Fruit fly (Drosophila melanogaster) whole organism, embryonic: ENCODE data around the gene bwa.

Experiments used
- Abd-B ChIP-seq: fragments of 200-800 bp; sonication (Bioruptor generic); optimal IDR thresholded peaks from 2 replicates; lab custom pipeline; 2018; ENCODE audit warnings: missing biosample characterization, mild to moderate bottlenecking, missing genetic modification characterization, moderate library complexity
- Antp ChIP-seq: fragments of 200-800 bp; sonication (Bioruptor generic); optimal IDR thresholded peaks from 3 replicates; lab custom pipeline; 2016; ENCODE audit warnings: missing biosample characterization, missing genetic modification characterization
- Atf-2 ChIP-seq: fragments of 200-800 bp; sonication (Bioruptor generic); optimal IDR thresholded peaks from 2 replicates; lab custom pipeline; 2016; ENCODE audit warnings: missing biosample characterization, missing genetic modification characterization
- B-H1 ChIP-seq: fragments of 200-800 bp; sonication (Bioruptor generic); IDR thresholded peaks from 3 replicates; pipeline ENCODE4 v1.3.6; 2022; ENCODE audit warnings: missing biosample characterization, missing genetic modification characterization
- CG10979 ChIP-seq: fragments of 200-800 bp; sonication (Bioruptor generic); optimal IDR thresholded peaks from 2 replicates; lab custom pipeline; 2018; ENCODE audit warnings: missing biosample characterization, mild to moderate bottlenecking, missing genetic modification characterization, moderate library complexity
- CG11085 ChIP-seq: fragments of 200-800 bp; sonication (Bioruptor generic); IDR thresholded peaks from 2 replicates; pipeline ENCODE4 v1.3.6; 2022; ENCODE audit warnings: missing biosample characterization, missing genetic modification characterization
- CG12659 ChIP-seq: fragments of 200-800 bp; sonication (Bioruptor generic); optimal IDR thresholded peaks from 3 replicates; lab custom pipeline; 2017; ENCODE audit warnings: mild to moderate bottlenecking, missing biosample characterization, missing genetic modification reagents, missing genetic modification characterization
- CG17829 ChIP-seq: fragments of 200-800 bp; optimal IDR thresholded peaks from 2 replicates; lab custom pipeline; 2019; ENCODE audit warnings: missing biosample characterization, mild to moderate bottlenecking, missing genetic modification characterization, moderate library complexity
- CG18476 ChIP-seq: fragments of 200-800 bp; sonication (Bioruptor generic); optimal IDR thresholded peaks from 2 replicates; lab custom pipeline; 2016; ENCODE audit warnings: missing biosample characterization, mild to moderate bottlenecking, missing genetic modification characterization
- CG18619 ChIP-seq: fragments of 200-800 bp; sonication (Bioruptor generic); optimal IDR thresholded peaks from 3 replicates; lab custom pipeline; 2017; ENCODE audit warnings: missing biosample characterization, mild to moderate bottlenecking, missing genetic modification characterization
- CG2202 ChIP-seq: fragments of 200-800 bp; sonication (Bioruptor generic); optimal IDR thresholded peaks from 2 replicates; lab custom pipeline; 2018; ENCODE audit warnings: missing biosample characterization, mild to moderate bottlenecking, missing genetic modification characterization
- CG3281 ChIP-seq: fragments of 200-800 bp; sonication (Bioruptor generic); optimal IDR thresholded peaks from 3 replicates; lab custom pipeline; 2017; ENCODE audit warnings: missing biosample characterization, mild to moderate bottlenecking, missing genetic modification characterization
- CG3838 ChIP-seq: fragments of 200-800 bp; sonication (Bioruptor generic); optimal IDR thresholded peaks from 3 replicates; lab custom pipeline; 2016; ENCODE audit warnings: missing biosample characterization, missing genetic modification characterization
- CG42726 ChIP-seq: fragments of 200-800 bp; sonication (Bioruptor generic); IDR thresholded peaks from 2 replicates; pipeline ENCODE4 v1.3.6; 2022; ENCODE audit warnings: missing biosample characterization, missing genetic modification characterization; ENCODE audit not compliant: partially characterized antibody
- CG4707 ChIP-seq: fragments of 200-800 bp; sonication (Bioruptor generic); optimal IDR thresholded peaks from 2 replicates; lab custom pipeline; 2018; ENCODE audit warnings: missing biosample characterization, mild to moderate bottlenecking, missing genetic modification characterization, moderate library complexity
- CHES-1-like ChIP-seq: fragments of 200-800 bp; sonication (Bioruptor generic); optimal IDR thresholded peaks from 2 replicates; lab custom pipeline; 2016; ENCODE audit warnings: missing biosample characterization, missing genetic modification characterization
- Dip3 ChIP-seq: fragments of 200-800 bp; sonication (Bioruptor generic); optimal IDR thresholded peaks from 3 replicates; lab custom pipeline; 2016; ENCODE audit warnings: missing biosample characterization, missing genetic modification characterization
- Dp ChIP-seq: fragments of 200-800 bp; sonication (Bioruptor generic); optimal IDR thresholded peaks from 2 replicates; lab custom pipeline; 2018; ENCODE audit warnings: missing biosample characterization, mild to moderate bottlenecking, missing genetic modification characterization, moderate library complexity
- Eip74EF ChIP-seq, 2 experiments: fragments of 200-800 bp in 1 of 2; fragments of >200 bp in 1 of 2; sonication (Bioruptor generic) in 1 of 2; optimal IDR thresholded peaks; 2 replicates each; lab custom pipeline; 2017 to 2019; ENCODE audit warnings: missing biosample characterization in 2 of 2, missing genetic modification characterization in 2 of 2, mild to moderate bottlenecking in 1 of 2, moderate library complexity in 1 of 2
- Fer1 ChIP-seq: fragments of 200-800 bp; sonication (Bioruptor generic); optimal IDR thresholded peaks from 2 replicates; lab custom pipeline; 2017; ENCODE audit warnings: missing biosample characterization, mild to moderate bottlenecking, missing genetic modification characterization
- HLH3B ChIP-seq: fragments of 200-800 bp; sonication (Bioruptor generic); IDR thresholded peaks from 2 replicates; pipeline ENCODE4 v1.3.6; 2022; ENCODE audit warnings: missing biosample characterization, missing genetic modification characterization
- HLHmδ ChIP-seq: fragments of 200-800 bp; sonication (Bioruptor generic); optimal IDR thresholded peaks from 2 replicates; lab custom pipeline; 2018; ENCODE audit warnings: missing biosample characterization, mild to moderate bottlenecking, missing genetic modification characterization, moderate library complexity
- Hand ChIP-seq: fragments of 200-800 bp; sonication (Bioruptor generic); optimal IDR thresholded peaks from 2 replicates; lab custom pipeline; 2017; ENCODE audit warnings: mild to moderate bottlenecking, missing biosample characterization, missing genetic modification reagents, missing genetic modification characterization
- HmgD ChIP-seq: fragments of 200-800 bp; sonication (Bioruptor generic); optimal IDR thresholded peaks from 3 replicates; lab custom pipeline; 2016; ENCODE audit warnings: missing biosample characterization, missing genetic modification characterization
- Hr3 ChIP-seq: fragments of 200-800 bp; sonication (Bioruptor generic); optimal IDR thresholded peaks from 3 replicates; lab custom pipeline; 2016; ENCODE audit warnings: missing biosample characterization, missing genetic modification characterization
- Lhr ChIP-seq: fragments of 200-800 bp; sonication (Bioruptor generic); optimal IDR thresholded peaks from 3 replicates; lab custom pipeline; 2017; ENCODE audit warnings: mild to moderate bottlenecking, missing biosample characterization, missing genetic modification reagents, missing genetic modification characterization
- Mad ChIP-seq: fragments of 200-800 bp; sonication (Bioruptor generic); optimal IDR thresholded peaks from 2 replicates; lab custom pipeline; 2016; ENCODE audit warnings: missing biosample characterization, missing genetic modification characterization
- Meics ChIP-seq: fragments of 200-800 bp; sonication (Bioruptor generic); optimal IDR thresholded peaks from 2 replicates; lab custom pipeline; 2017; ENCODE audit warnings: missing biosample characterization, mild to moderate bottlenecking, missing genetic modification characterization
- Nf-YA ChIP-seq: fragments of 200-800 bp; sonication (Bioruptor generic); IDR thresholded peaks from 2 replicates; pipeline ENCODE4 v1.3.6; 2022; ENCODE audit warnings: missing biosample characterization, missing genetic modification characterization
- Nf-YB ChIP-seq: fragments of 200-800 bp; sonication (Bioruptor generic); optimal IDR thresholded peaks from 3 replicates; lab custom pipeline; 2019; ENCODE audit warnings: missing biosample characterization, mild to moderate bottlenecking, missing genetic modification characterization, moderate library complexity
- Ptx1 ChIP-seq: fragments of 200-800 bp; sonication (Bioruptor generic); IDR thresholded peaks from 2 replicates; pipeline ENCODE4 v1.3.6; 2022; ENCODE audit warnings: missing biosample characterization, missing genetic modification characterization
- Sin3A ChIP-seq: fragments of >200 bp; optimal IDR thresholded peaks from 2 replicates; lab custom pipeline; 2018
- Tbp ChIP-seq: fragments of >200 bp; optimal IDR thresholded peaks from 2 replicates; lab custom pipeline; 2018; ENCODE audit warnings: missing biosample characterization, missing genetic modification characterization
- cg ChIP-seq: fragments of 200-800 bp; sonication (Bioruptor generic); optimal IDR thresholded peaks from 3 replicates; lab custom pipeline; 2019; ENCODE audit warnings: missing biosample characterization, mild to moderate bottlenecking, missing genetic modification characterization, moderate library complexity
- chif ChIP-seq, 2 experiments: fragments of 200-800 bp; sonication (Bioruptor generic); optimal IDR thresholded peaks; 3 replicates each; lab custom pipeline; 2016; ENCODE audit warnings: missing biosample characterization in 2 of 2, missing genetic modification characterization in 2 of 2
- chn ChIP-seq: fragments of 200-800 bp; sonication (Bioruptor generic); optimal IDR thresholded peaks from 2 replicates; lab custom pipeline; 2016; ENCODE audit warnings: missing biosample characterization, missing genetic modification characterization
- ci ChIP-seq: fragments of 200-800 bp; sonication (Bioruptor generic); IDR thresholded peaks from 3 replicates; pipeline ENCODE4 v1.3.6; 2022; ENCODE audit warnings: missing biosample characterization, missing genetic modification characterization
- dmrt11E ChIP-seq: fragments of 200-800 bp; sonication (Bioruptor generic); optimal IDR thresholded peaks from 3 replicates; lab custom pipeline; 2018; ENCODE audit warnings: missing biosample characterization, mild to moderate bottlenecking, missing genetic modification characterization, moderate library complexity
- ems ChIP-seq: fragments of 200-800 bp; sonication (Bioruptor generic); optimal IDR thresholded peaks from 3 replicates; lab custom pipeline; 2016; ENCODE audit warnings: missing biosample characterization, missing genetic modification characterization
- fu2 ChIP-seq: fragments of 200-800 bp; sonication (Bioruptor generic); optimal IDR thresholded peaks from 2 replicates; lab custom pipeline; 2016; ENCODE audit warnings: missing biosample characterization, missing genetic modification characterization
- lola ChIP-seq, 3 experiments: fragments of >200 bp in 2 of 3; fragments of 200-800 bp in 1 of 3; sonication (Bioruptor generic) in 1 of 3; optimal IDR thresholded peaks; 2 replicates each; lab custom pipeline; 2017 to 2019; ENCODE audit warnings: missing biosample characterization in 3 of 3, missing genetic modification characterization in 3 of 3, mild to moderate bottlenecking in 1 of 3, moderate library complexity in 1 of 3
- mam ChIP-seq: fragments of 200-800 bp; sonication (Bioruptor generic); optimal IDR thresholded peaks from 3 replicates; lab custom pipeline; 2016; ENCODE audit warnings: missing biosample characterization, missing genetic modification characterization
- pb ChIP-seq: fragments of 200-800 bp; sonication (Bioruptor generic); optimal IDR thresholded peaks from 3 replicates; lab custom pipeline; 2016; ENCODE audit warnings: missing biosample characterization, missing genetic modification characterization
- phol ChIP-seq: fragments of 200-800 bp; sonication (Bioruptor generic); optimal IDR thresholded peaks from 3 replicates; lab custom pipeline; 2018; ENCODE audit warnings: missing biosample characterization, mild to moderate bottlenecking, missing genetic modification characterization, moderate library complexity
- pzg ChIP-seq: fragments of 200-800 bp; sonication (Bioruptor generic); optimal IDR thresholded peaks from 3 replicates; lab custom pipeline; 2018; ENCODE audit warnings: missing biosample characterization, mild to moderate bottlenecking, missing genetic modification characterization, moderate library complexity
- repo ChIP-seq: fragments of 200-800 bp; sonication (Bioruptor generic); optimal IDR thresholded peaks from 2 replicates; lab custom pipeline; 2016; ENCODE audit warnings: missing biosample characterization, missing genetic modification characterization
- slp2 ChIP-seq: fragments of 200-800 bp; sonication (Bioruptor generic); optimal IDR thresholded peaks from 2 replicates; lab custom pipeline; 2016; ENCODE audit warnings: missing biosample characterization, missing genetic modification characterization
- stwl ChIP-seq: fragments of 200-800 bp; sonication (Bioruptor generic); optimal IDR thresholded peaks from 3 replicates; lab custom pipeline; 2018; ENCODE audit warnings: missing biosample characterization, mild to moderate bottlenecking, missing genetic modification characterization, moderate library complexity
- tin ChIP-seq: fragments of 200-800 bp; sonication (Bioruptor generic); optimal IDR thresholded peaks from 3 replicates; lab custom pipeline; 2016; ENCODE audit warnings: missing biosample characterization, missing genetic modification characterization
- vvl ChIP-seq: fragments of 200-800 bp; sonication (Bioruptor generic); IDR thresholded peaks from 2 replicates; pipeline ENCODE4 v1.3.6; 2022; ENCODE audit warnings: missing biosample characterization, missing genetic modification characterization
- wek ChIP-seq: fragments of 200-800 bp; sonication (Bioruptor generic); optimal IDR thresholded peaks from 3 replicates; lab custom pipeline; 2018; ENCODE audit warnings: missing biosample characterization, mild to moderate bottlenecking, missing genetic modification characterization, moderate library complexity
- zfh1 ChIP-seq: fragments of 200-800 bp; sonication (Bioruptor generic); IDR thresholded peaks from 3 replicates; pipeline ENCODE4 v1.3.6; 2022; ENCODE audit warnings: missing biosample characterization, missing genetic modification characterization

The bwa gene

DNA sequence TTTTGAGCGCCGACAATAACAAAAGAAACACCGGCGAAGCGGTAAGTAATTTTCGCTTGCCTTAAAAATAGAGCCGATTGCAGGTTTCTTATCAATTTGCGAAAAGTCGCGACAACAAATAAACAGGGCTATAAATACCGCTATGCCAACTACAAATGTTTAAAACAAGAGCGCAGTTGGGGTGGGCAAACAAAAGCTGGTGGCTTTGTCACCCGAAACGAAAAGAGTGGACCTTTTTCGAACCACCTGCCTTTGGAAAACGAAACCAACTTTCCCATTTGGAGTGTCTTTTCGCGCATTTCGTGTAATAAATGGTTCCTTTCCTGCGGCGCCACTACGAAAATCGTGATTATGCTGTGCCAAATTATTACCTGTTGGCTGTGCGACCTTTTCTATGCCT, 32.0 kb downstream of the bwa start (continued):
- TF ChIP-seq chn (no peak), CG12659 (GFP tag; lab: Kevin White, UChicago) (no peak), CG17829 (tag; lab: Kevin White, UChicago) (no peak), CG2202 (tag; lab: Kevin White, UChicago) (no peak), CG11085 (no peak), HLH3B (no peak), CG18476 (GFP tag; lab: Kevin White, UChicago) (no peak), CHES-1-like (GFP tag; lab: Kevin White, UChicago) (no peak), lola (GFP tag; optimal IDR thresholded peaks at IDR 0.05; lab: Kevin White, UChicago) (no peak), Dip3 (GFP tag; lab: Kevin White, UChicago) (no peak), dmrt11E (tag; lab: Kevin White, UChicago) (no peak), Antp (GFP tag; lab: Kevin White, UChicago) (no peak), B-H1 (GFP tag; lab: Robert Waterston, UW) (no peak), phol (tag; lab: Kevin White, UChicago) (no peak), pb (GFP tag; lab: Kevin White, UChicago) (no peak), pzg (GFP tag; lab: Kevin White, UChicago) (peak; percentile 8), Hr3 (GFP tag; lab: Kevin White, UChicago) (no peak), CG4707 (GFP tag; lab: Kevin White, UChicago) (no peak), Tbp (GFP tag; lab: Kevin White, UChicago) (no peak), mam (peak; percentile 17), Sin3A (no peak), repo (GFP tag; lab: Kevin White, UChicago) (no peak), Mad (no peak), vvl (GFP tag; lab: Robert Waterston, UW) (no peak), chif (GFP tag; optimal IDR thresholded peaks at IDR 0.05; lab: Kevin White, UChicago) (no peak), Abd-B (GFP tag; lab: Kevin White, UChicago) (no peak), CG18619 (GFP tag; lab: Kevin White, UChicago) (no peak), Meics (GFP tag; lab: Kevin White, UChicago) (no peak), slp2 (GFP tag; lab: Kevin White, UChicago) (no peak), tin (GFP tag; lab: Kevin White, UChicago) (no peak), Hand (GFP tag; lab: Kevin White, UChicago) (no peak), fu2 (GFP tag; lab: Kevin White, UChicago) (no peak), Lhr (GFP tag; lab: Kevin White, UChicago) (peak; percentile 35), wek (no peak), Dp (GFP tag; lab: Kevin White, UChicago) (peak; percentile 61), ci (GFP tag; lab: Robert Waterston, UW) (0 out of 3 replicates have a peak, but pooled peaks have one; percentile 8), stwl (tag; lab: Kevin White, UChicago) (peak; percentile 57), Fer1 (GFP tag; lab: Kevin White, UChicago) (no peak), CG3281 (GFP tag; lab: Kevin White, UChicago) (no peak), Nf-YB (GFP tag; lab: Kevin White, UChicago) (no peak), ems (GFP tag; lab: Kevin White, UChicago) (no peak), CG3838 (no peak), Eip74EF (GFP tag; optimal IDR thresholded peaks at IDR 0.05; lab: Kevin White, UChicago) (no peak), Ptx1 (GFP tag; lab: Robert Waterston, UW) (peak; percentile 11; the same call in 1 of the 2 replicates), CG10979 (tag; lab: Kevin White, UChicago) (no peak), HmgD (GFP tag; lab: Kevin White, UChicago) (no peak), CG42726 (GFP tag; lab: Robert Waterston, UW) (no peak), zfh1 (GFP tag; lab: Robert Waterston, UW) (no peak), cg (GFP tag; lab: Kevin White, UChicago) (no peak), HLHmδ (GFP tag; lab: Kevin White, UChicago) (no peak), Nf-YA (GFP tag; lab: Robert Waterston, UW) (no peak), Atf-2 (no peak)
